Fruit fly (Drosophila melanogaster) whole organism, embryonic: ENCODE results near the gene CG7294.
A peak's percentile ranks its signal among the peaks of the same experiment; 100 is the strongest.

ENCODE experiments used
- Bdp1 ChIP-seq: fragments of 200-800 bp; sonication (Bioruptor generic); optimal IDR thresholded peaks from 3 replicates; lab custom pipeline; 2016; ENCODE audit warnings: missing biosample characterization, missing genetic modification characterization
- Blimp-1 ChIP-seq: fragments of 200-800 bp; sonication (Bioruptor generic); optimal IDR thresholded peaks from 3 replicates; lab custom pipeline; 2018; ENCODE audit warnings: missing biosample characterization, missing genetic modification characterization, mild to moderate bottlenecking, moderate library complexity, missing genetic modification reagents
- CG12391 ChIP-seq: fragments of 200-800 bp; sonication (Bioruptor generic); optimal IDR thresholded peaks from 3 replicates; lab custom pipeline; 2018; ENCODE audit warnings: missing biosample characterization, mild to moderate bottlenecking, missing genetic modification characterization, moderate library complexity
- CG14710 ChIP-seq: fragments of 200-800 bp; sonication (Bioruptor generic); optimal IDR thresholded peaks from 3 replicates; lab custom pipeline; 2019; ENCODE audit warnings: missing biosample characterization, mild to moderate bottlenecking, missing genetic modification characterization, moderate library complexity
- CG16863 ChIP-seq: fragments of 200-800 bp; sonication (Bioruptor generic); optimal IDR thresholded peaks from 3 replicates; lab custom pipeline; 2016; ENCODE audit warnings: missing biosample characterization, missing genetic modification characterization
- CG17361 ChIP-seq: fragments of 200-800 bp; sonication (Bioruptor generic); IDR thresholded peaks from 3 replicates; pipeline ENCODE4 v1.3.6; 2022; ENCODE audit warnings: missing biosample characterization, missing genetic modification characterization
- CG18011 ChIP-seq: fragments of 200-800 bp; sonication (Bioruptor generic); optimal IDR thresholded peaks from 2 replicates; lab custom pipeline; 2017; ENCODE audit warnings: missing biosample characterization, missing genetic modification characterization, mild to moderate bottlenecking, moderate library complexity, missing genotype
- CG2120 ChIP-seq: fragments of 200-800 bp; sonication (Bioruptor generic); optimal IDR thresholded peaks from 3 replicates; lab custom pipeline; 2016; ENCODE audit warnings: missing biosample characterization, missing genetic modification characterization
- CG30403 ChIP-seq: fragments of 200-800 bp; sonication (Bioruptor generic); optimal IDR thresholded peaks from 3 replicates; lab custom pipeline; 2016; ENCODE audit warnings: missing biosample characterization, missing genetic modification characterization
- CG31441 ChIP-seq: fragments of 200-800 bp; sonication (Bioruptor generic); IDR thresholded peaks from 2 replicates; pipeline ENCODE4 v1.3.6; 2022; ENCODE audit warnings: missing biosample characterization, missing genetic modification characterization
- CG43689 ChIP-seq: fragments of 200-800 bp; sonication (Bioruptor generic); IDR thresholded peaks from 2 replicates; pipeline ENCODE4 v1.3.6; 2022; ENCODE audit warnings: missing biosample characterization, missing genetic modification characterization
- CG7839 ChIP-seq: fragments of 200-800 bp; sonication (Bioruptor generic); optimal IDR thresholded peaks from 3 replicates; lab custom pipeline; 2018; ENCODE audit warnings: missing biosample characterization, mild to moderate bottlenecking, missing genetic modification characterization, moderate library complexity
- CG8924 ChIP-seq: fragments of 200-800 bp; optimal IDR thresholded peaks from 3 replicates; lab custom pipeline; 2019; ENCODE audit warnings: missing biosample characterization, mild to moderate bottlenecking, missing genetic modification characterization, moderate library complexity
- Deaf1 ChIP-seq: fragments of 200-800 bp; optimal IDR thresholded peaks from 3 replicates; lab custom pipeline; 2019; ENCODE audit warnings: missing biosample characterization, mild to moderate bottlenecking, missing genetic modification characterization, moderate library complexity
- Dfd ChIP-seq, 2 experiments: fragments of >200 bp; optimal IDR thresholded peaks; 2 replicates each; lab custom pipeline; 2017; ENCODE audit warnings: missing biosample characterization in 2 of 2, missing genetic modification characterization in 2 of 2
- Dp ChIP-seq: fragments of 200-800 bp; sonication (Bioruptor generic); optimal IDR thresholded peaks from 2 replicates; lab custom pipeline; 2018; ENCODE audit warnings: missing biosample characterization, mild to moderate bottlenecking, missing genetic modification characterization, moderate library complexity
- Dref ChIP-seq: fragments of 200-800 bp; sonication (Bioruptor generic); IDR thresholded peaks from 2 replicates; pipeline ENCODE4 v1.3.6; 2022; ENCODE audit warnings: missing biosample characterization, missing genetic modification characterization
- Ets65A ChIP-seq: fragments of 200-800 bp; sonication (Bioruptor generic); peaks from one replicate; lab custom pipeline; 2016; ENCODE audit warnings: missing biosample characterization, missing genetic modification characterization
- H2.0 ChIP-seq: fragments of 200-800 bp; sonication (Bioruptor generic); IDR thresholded peaks from 2 replicates; pipeline ENCODE4 v1.3.6; 2022; ENCODE audit warnings: missing biosample characterization, missing genetic modification characterization
- HLH4C ChIP-seq: fragments of 200-800 bp; sonication (Bioruptor generic); IDR thresholded peaks from 3 replicates; pipeline ENCODE4 v1.3.6; 2022; ENCODE audit warnings: missing biosample characterization, missing genetic modification characterization; ENCODE audit not compliant: partially characterized antibody
- Hr39 ChIP-seq: fragments of >200 bp; optimal IDR thresholded peaks from 2 replicates; lab custom pipeline; 2017
- Lhr ChIP-seq: fragments of 200-800 bp; sonication (Bioruptor generic); optimal IDR thresholded peaks from 3 replicates; lab custom pipeline; 2017; ENCODE audit warnings: mild to moderate bottlenecking, missing biosample characterization, missing genetic modification reagents, missing genetic modification characterization
- Mrtf ChIP-seq: fragments of 200-800 bp; sonication (Bioruptor generic); IDR thresholded peaks from 3 replicates; pipeline ENCODE4 v1.3.6; 2022; ENCODE audit warnings: missing biosample characterization, missing genetic modification characterization
- NfI ChIP-seq: fragments of 200-800 bp; sonication (Bioruptor generic); optimal IDR thresholded peaks from 3 replicates; lab custom pipeline; 2018; ENCODE audit warnings: missing biosample characterization, mild to moderate bottlenecking, missing genetic modification characterization, moderate library complexity
- Ravus ChIP-seq: fragments of 200-800 bp; sonication (Bioruptor generic); IDR thresholded peaks from 2 replicates; pipeline ENCODE4 v1.3.6; 2022; ENCODE audit warnings: missing biosample characterization, missing genetic modification characterization
- amos ChIP-seq: fragments of 200-800 bp; sonication (Bioruptor generic); IDR thresholded peaks from 2 replicates; pipeline ENCODE4 v1.3.6; 2022; ENCODE audit warnings: missing biosample characterization, missing genetic modification characterization; ENCODE audit not compliant: partially characterized antibody
- aop ChIP-seq: fragments of 200-800 bp; sonication (Bioruptor generic); IDR thresholded peaks from 2 replicates; pipeline ENCODE4 v1.3.6; 2022; ENCODE audit warnings: missing biosample characterization, missing genetic modification characterization
- br ChIP-seq: fragments of >200 bp; optimal IDR thresholded peaks from 2 replicates; lab custom pipeline; 2017
- cas ChIP-seq: fragments of 200-800 bp; sonication (Bioruptor generic); IDR thresholded peaks from 2 replicates; pipeline ENCODE4 v1.3.6; 2022; ENCODE audit warnings: missing biosample characterization, missing genetic modification characterization
- caup ChIP-seq: fragments of 200-800 bp; sonication (Bioruptor generic); optimal IDR thresholded peaks from 3 replicates; lab custom pipeline; 2017; ENCODE audit warnings: missing biosample characterization, mild to moderate bottlenecking, missing genetic modification characterization, moderate library complexity; ENCODE audit not compliant: severe bottlenecking
- cg ChIP-seq: fragments of 200-800 bp; sonication (Bioruptor generic); optimal IDR thresholded peaks from 3 replicates; lab custom pipeline; 2019; ENCODE audit warnings: missing biosample characterization, mild to moderate bottlenecking, missing genetic modification characterization, moderate library complexity
- chif ChIP-seq, 2 experiments: fragments of 200-800 bp; sonication (Bioruptor generic); optimal IDR thresholded peaks; 3 replicates each; lab custom pipeline; 2016; ENCODE audit warnings: missing biosample characterization in 2 of 2, missing genetic modification characterization in 2 of 2
- chm ChIP-seq: fragments of 200-800 bp; sonication (Bioruptor generic); IDR thresholded peaks from 2 replicates; pipeline ENCODE4 v1.3.6; 2022; ENCODE audit warnings: missing biosample characterization, missing genetic modification characterization
- dysf ChIP-seq: fragments of 200-800 bp; sonication (Bioruptor generic); IDR thresholded peaks from 3 replicates; pipeline ENCODE4 v1.3.6; 2022; ENCODE audit warnings: missing biosample characterization, missing genetic modification characterization
- en ChIP-seq: fragments of 200-800 bp; sonication (Bioruptor generic); optimal IDR thresholded peaks from 2 replicates; lab custom pipeline; 2016; ENCODE audit warnings: missing biosample characterization, missing genetic modification characterization
- gfzf ChIP-seq: fragments of 200-800 bp; sonication (Bioruptor generic); optimal IDR thresholded peaks from 2 replicates; lab custom pipeline; 2016; ENCODE audit warnings: missing biosample characterization, mild to moderate bottlenecking, missing genetic modification characterization, moderate library complexity
- gro ChIP-seq: fragments of 200-800 bp; sonication (Bioruptor generic); optimal IDR thresholded peaks from 2 replicates; lab custom pipeline; 2016; ENCODE audit warnings: missing biosample characterization, missing genetic modification characterization
- h ChIP-seq: fragments of >200 bp; optimal IDR thresholded peaks from 2 replicates; lab custom pipeline; 2017
- her ChIP-seq: fragments of 200-800 bp; sonication (Bioruptor generic); optimal IDR thresholded peaks from 2 replicates; lab custom pipeline; 2016; ENCODE audit warnings: missing biosample characterization, missing genetic modification characterization
- knrl ChIP-seq: fragments of 200-800 bp; sonication (Bioruptor generic); IDR thresholded peaks from 3 replicates; pipeline ENCODE4 v1.3.6; 2022; ENCODE audit warnings: missing biosample characterization, missing genetic modification characterization; ENCODE audit not compliant: partially characterized antibody
- mam ChIP-seq: fragments of 200-800 bp; sonication (Bioruptor generic); optimal IDR thresholded peaks from 3 replicates; lab custom pipeline; 2016; ENCODE audit warnings: missing biosample characterization, missing genetic modification characterization
- nerfin-1 ChIP-seq: fragments of 200-800 bp; sonication (Bioruptor generic); optimal IDR thresholded peaks from 3 replicates; lab custom pipeline; 2019; ENCODE audit warnings: missing biosample characterization, mild to moderate bottlenecking, missing genetic modification characterization, moderate library complexity
- oc ChIP-seq: fragments of 200-800 bp; sonication (Bioruptor generic); optimal IDR thresholded peaks from 2 replicates; lab custom pipeline; 2018; ENCODE audit warnings: missing biosample characterization, mild to moderate bottlenecking, missing genetic modification characterization, moderate library complexity
- pan ChIP-seq, 4 experiments: fragments of >200 bp in 3 of 4; fragments of 200-800 bp in 1 of 4; sonication (Bioruptor generic) in 1 of 4; optimal IDR thresholded peaks in 3 of 4; IDR thresholded peaks in 1 of 4; 2 replicates each; pipeline versions ENCODE4 v1.3.6 to Lab custom; 2017 to 2022; ENCODE audit warnings: missing biosample characterization in 2 of 4, missing genetic modification characterization in 2 of 4, mixed read lengths in 1 of 4
- pzg ChIP-seq: fragments of 200-800 bp; sonication (Bioruptor generic); optimal IDR thresholded peaks from 3 replicates; lab custom pipeline; 2018; ENCODE audit warnings: missing biosample characterization, mild to moderate bottlenecking, missing genetic modification characterization, moderate library complexity
- sens ChIP-seq: fragments of 200-800 bp; sonication (Bioruptor generic); peaks from one replicate; lab custom pipeline; 2016; ENCODE audit warnings: missing biosample characterization, missing genetic modification characterization
- sima ChIP-seq: fragments of 200-800 bp; sonication (Bioruptor generic); optimal IDR thresholded peaks from 2 replicates; lab custom pipeline; 2016; ENCODE audit warnings: missing biosample characterization, missing genetic modification characterization
- slbo ChIP-seq: fragments of 200-800 bp; sonication (Bioruptor generic); IDR thresholded peaks from 2 replicates; pipeline ENCODE4 v1.3.6; 2022; ENCODE audit warnings: missing biosample characterization, missing genetic modification characterization
- sr ChIP-seq: fragments of 200-800 bp; sonication (Bioruptor generic); IDR thresholded peaks from 3 replicates; pipeline ENCODE4 v1.3.6; 2022; ENCODE audit warnings: missing biosample characterization, missing genetic modification characterization
- wek ChIP-seq: fragments of 200-800 bp; sonication (Bioruptor generic); optimal IDR thresholded peaks from 3 replicates; lab custom pipeline; 2018; ENCODE audit warnings: missing biosample characterization, mild to moderate bottlenecking, missing genetic modification characterization, moderate library complexity
- wor ChIP-seq: fragments of 200-800 bp; sonication (Bioruptor generic); IDR thresholded peaks from 2 replicates; pipeline ENCODE4 v1.3.6; 2022; ENCODE audit warnings: missing biosample characterization, missing genetic modification characterization

The CG7294 gene

dm6 chr2L:10703281-10703680 is 14.2 kb upstream of the CG7294 start, which contains the start of gene CG6415 (continued):
- TF ChIP-seq Bdp1 (GFP tag; lab: Kevin White, UChicago), result peak; percentile 25
- TF ChIP-seq her (GFP tag; lab: Kevin White, UChicago), result peak; percentile 76
- TF ChIP-seq wek, result peak; percentile 9
- TF ChIP-seq pzg (GFP tag; lab: Kevin White, UChicago), result no peak
- peak; percentile 77 for TF ChIP-seq CG17361 (GFP tag; lab: Robert Waterston, UW)
- peak; percentile 74 for TF ChIP-seq Blimp-1 (GFP tag; lab: Kevin White, UChicago)
- no peak for TF ChIP-seq knrl (GFP tag; lab: Robert Waterston, UW)
- peak; percentile 51 for TF ChIP-seq oc
- TF ChIP-seq Ravus (GFP tag; lab: Robert Waterston, UW), result peak; percentile 4; the same call in 1 of the 2 replicates
- peak; percentile 57 for TF ChIP-seq caup (GFP tag; lab: Kevin White, UChicago)
- TF ChIP-seq Dref, result no peak
- TF ChIP-seq br (lab: Kevin White, UChicago), result no peak
- no peak for TF ChIP-seq HLH4C (GFP tag; lab: Robert Waterston, UW)
- TF ChIP-seq CG18011, result peak; percentile 11
- TF ChIP-seq chm (GFP tag; lab: Robert Waterston, UW), result peak; percentile 61; the same call in 1 of the 2 replicates
- peak; percentile 86 for TF ChIP-seq slbo
- no peak for TF ChIP-seq amos
- no peak for TF ChIP-seq CG43689 (GFP tag; lab: Robert Waterston, UW)
- TF ChIP-seq H2.0 (GFP tag; lab: Robert Waterston, UW), result peak; percentile 77
- TF ChIP-seq CG16863 (GFP tag; lab: Kevin White, UChicago), result peak; percentile 67
- TF ChIP-seq Hr39 (lab: Kevin White, UChicago), result no peak
- no peak for TF ChIP-seq Dp
- no peak for TF ChIP-seq pan (optimal IDR thresholded peaks at IDR 0.05; lab: Kevin White, UChicago)
- peak in 1 of 2 experiments; percentile 78 for TF ChIP-seq pan (GFP tag; optimal IDR thresholded peaks at IDR 0.05 in 1 of 2, IDR thresholded peaks at IDR 0.05 in 1 of 2)
- peak; percentile 60 for TF ChIP-seq NfI (GFP tag; lab: Kevin White, UChicago)
- peak; percentile 37 for TF ChIP-seq en
- peak; percentile 1 for TF ChIP-seq Lhr (GFP tag; lab: Kevin White, UChicago)
- TF ChIP-seq gro (GFP tag; lab: Kevin White, UChicago), result peak; percentile 47
- peak; percentile 86 for TF ChIP-seq CG2120 (GFP tag; lab: Kevin White, UChicago)
- TF ChIP-seq CG7839 (tag; lab: Kevin White, UChicago), result peak; percentile 87
- TF ChIP-seq Mrtf (GFP tag; lab: Robert Waterston, UW), result peak; percentile 57; the same call in 2 of the 3 replicates
- TF ChIP-seq CG8924 (tag; lab: Kevin White, UChicago), result peak; percentile 76
- no peak for TF ChIP-seq Ets65A (GFP tag; lab: Kevin White, UChicago)
- TF ChIP-seq sima (GFP tag; lab: Kevin White, UChicago), result peak; percentile 11
- peak; percentile 76 for TF ChIP-seq CG12391 (tag; lab: Kevin White, UChicago)
- peak; percentile 70 for TF ChIP-seq CG14710
- TF ChIP-seq mam, result peak; percentile 81
- TF ChIP-seq dysf, result peak; percentile 80
- no peak for TF ChIP-seq Deaf1 (tag; lab: Kevin White, UChicago)
- peak; percentile 94 for TF ChIP-seq sens (GFP tag; lab: Kevin White, UChicago)
- TF ChIP-seq gfzf (GFP tag; lab: Kevin White, UChicago), result no peak
- no peak for TF ChIP-seq nerfin-1 (tag; lab: Kevin White, UChicago)
- 0 out of 2 replicates have a peak, but pooled peaks have one; percentile 30 for TF ChIP-seq wor
- peak; percentile 36 to 75 for TF ChIP-seq chif (GFP tag; optimal IDR thresholded peaks at IDR 0.05; lab: Kevin White, UChicago)
- no peak for TF ChIP-seq Dfd (GFP tag; optimal IDR thresholded peaks at IDR 0.05; lab: Kevin White, UChicago)
- TF ChIP-seq CG31441 (GFP tag; lab: Robert Waterston, UW), result peak; percentile 76
- TF ChIP-seq h (lab: Kevin White, UChicago), result no peak
- no peak for TF ChIP-seq sr (GFP tag; lab: Robert Waterston, UW)
- peak; percentile 69 for TF ChIP-seq CG30403
- 0 out of 2 replicates have a peak, but pooled peaks have one; percentile 19 for TF ChIP-seq cas (GFP tag; lab: Robert Waterston, UW)
- no peak for TF ChIP-seq cg (GFP tag; lab: Kevin White, UChicago)
- 0 out of 2 replicates have a peak, but pooled peaks have one; percentile 38 for TF ChIP-seq aop (GFP tag; lab: Robert Waterston, UW)
